Worm (Caenorhabditis elegans) whole organism, L3 larva: Measurements from ENCODE around the gene clc-6.

Experiments
- ceh-9 ChIP-seq: sonication (generic microtip); optimal IDR thresholded peaks from 2 replicates; lab custom pipeline; 2018; ENCODE audit warnings: missing biosample characterization, missing genetic modification characterization
- egl-27 ChIP-seq: sonication (generic microtip); optimal IDR thresholded peaks from 4 replicates; lab custom pipeline; 2017; ENCODE audit warnings: missing biosample characterization, missing genetic modification reagents, missing genetic modification characterization
- jun-1 ChIP-seq: fragments of 150-350 bp; optimal IDR thresholded peaks from 2 replicates; lab custom pipeline; 2014; ENCODE audit warnings: missing biosample characterization, missing genetic modification reagents, missing genetic modification characterization
- lin-39 ChIP-seq: fragments of 150-350 bp; optimal IDR thresholded peaks from 2 replicates; lab custom pipeline; 2018; ENCODE audit warnings: missing biosample characterization, missing genetic modification reagents, missing genetic modification characterization
- nfya-1 ChIP-seq: sonication (generic microtip); optimal IDR thresholded peaks from 2 replicates; lab custom pipeline; 2017; ENCODE audit warnings: missing genetic modification characterization, mild to moderate bottlenecking, missing compliant biosample characterization, antibody characterized with exemption, moderate library complexity; ENCODE audit not compliant: insufficient read depth
- nhr-77 ChIP-seq: fragments of 150-350 bp; optimal IDR thresholded peaks from 2 replicates; lab custom pipeline; 2014; ENCODE audit warnings: missing biosample characterization, missing genetic modification characterization
- pha-4 ChIP-seq: fragments of 150-350 bp; optimal IDR thresholded peaks from 2 replicates; lab custom pipeline; 2014; ENCODE audit warnings: missing biosample characterization, missing genetic modification reagents, missing genetic modification characterization
- skn-1 ChIP-seq: fragments of 150-350 bp; optimal IDR thresholded peaks from 2 replicates; lab custom pipeline; 2014; ENCODE audit warnings: missing biosample characterization, missing genetic modification characterization
- tbx-2 ChIP-seq: sonication (generic microtip); optimal IDR thresholded peaks from 2 replicates; lab custom pipeline; 2016; ENCODE audit warnings: mild to moderate bottlenecking, missing genetic modification characterization, missing compliant biosample characterization
- unc-62 ChIP-seq: fragments of 150-350 bp; sonication (generic microtip); optimal IDR thresholded peaks from 4 replicates; lab custom pipeline; 2014; ENCODE audit warnings: missing biosample characterization, missing genetic modification reagents, missing genetic modification characterization
- ztf-11 ChIP-seq: fragments of 150-350 bp; optimal IDR thresholded peaks from 2 replicates; lab custom pipeline; 2014; ENCODE audit warnings: missing biosample characterization, missing genetic modification characterization

DNA sequence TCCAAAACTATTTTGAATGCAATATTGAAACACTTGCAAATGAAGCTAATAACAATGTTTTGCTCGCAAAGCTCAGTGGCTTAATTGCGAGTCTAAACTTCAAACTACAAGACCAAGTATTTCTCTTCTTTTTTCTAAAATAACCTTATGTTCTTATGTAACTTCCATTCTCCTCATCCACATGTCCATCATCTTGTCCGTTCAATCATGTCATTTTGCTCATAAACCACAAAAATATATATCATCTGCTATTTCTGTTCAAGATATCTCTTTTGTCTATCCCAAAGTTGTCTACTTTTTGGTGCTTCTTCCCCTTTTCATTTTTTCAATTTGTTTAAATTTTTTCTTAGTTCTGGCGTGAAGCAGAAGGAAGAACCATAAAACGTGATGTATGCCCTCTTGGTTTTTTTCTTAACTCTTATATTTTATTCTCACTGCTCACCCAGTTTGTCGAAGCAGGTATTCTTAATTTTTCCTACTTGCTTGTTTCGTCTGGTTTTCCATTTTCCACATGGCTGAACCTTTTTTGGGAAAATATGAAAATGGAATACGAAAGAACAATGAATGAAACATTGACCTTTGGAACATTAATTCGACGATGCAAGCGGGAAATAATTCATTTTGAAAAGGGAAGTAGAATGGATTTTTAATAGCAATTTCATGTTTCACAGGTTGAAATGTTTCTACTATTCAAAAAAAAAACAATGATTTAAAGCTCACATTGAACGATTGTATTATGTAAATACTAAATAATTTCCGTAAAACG is 25.3 kb downstream of the clc-6 start:
- TF ChIP-seq egl-27 (tag; lab: Kevin White, UChicago) (no peak), lin-39 (tag; lab: Kevin White, UChicago) (no peak), tbx-2 (tag; lab: Kevin White, UChicago) (no peak), ceh-9 (tag; lab: Kevin White, UChicago) (no peak), unc-62 (GFP tag; lab: Kevin White, UChicago) (no peak), nhr-77 (tag; lab: Kevin White, UChicago) (no peak), jun-1 (no peak), pha-4 (no peak), ztf-11 (tag; lab: Kevin White, UChicago) (no peak), skn-1 (no peak), nfya-1 (tag; lab: Kevin White, UChicago) (no peak)
